Worm (Caenorhabditis elegans): ENCODE results near the gene M04G7.5.

Gene M04G7.5

ce11 chrIV:438384-438783, 16.5 kb upstream of the M04G7.5 start:
- TF ChIP-seq attf-6 (GFP tag; IDR thresholded peaks at IDR 0.05): no peak
- no peak for TF ChIP-seq snpc-4 (GFP tag; optimal IDR thresholded peaks at IDR 0.05)
- TF ChIP-seq snpc-4 (tag; optimal IDR thresholded peaks at IDR 0.05): no peak
- no peak for TF ChIP-seq madf-3 (GFP tag; IDR thresholded peaks at IDR 0.05)
- no peak for TF ChIP-seq hlh-26 (GFP tag; conservative IDR thresholded peaks at IDR 0.05)
- no peak for TF ChIP-seq T07F8.4 (tag; optimal IDR thresholded peaks at IDR 0.05)
- TF ChIP-seq D2030.7 (GFP tag; IDR thresholded peaks at IDR 0.05): no peak
- no peak for TF ChIP-seq egrh-3 (GFP tag; IDR thresholded peaks at IDR 0.05)
- TF ChIP-seq somi-1 (GFP tag; optimal IDR thresholded peaks at IDR 0.05): no peak
- TF ChIP-seq ccch-3 (GFP tag; optimal IDR thresholded peaks at IDR 0.05): no peak

- peak; percentile 58 for TF ChIP-seq pha-4 (tag; optimal IDR thresholded peaks at IDR 0.05)
- TF ChIP-seq ama-1 (optimal IDR thresholded peaks at IDR 0.05): no peak
- no peak for TF ChIP-seq ama-1 (GFP tag; optimal IDR thresholded peaks at IDR 0.05)
- TF ChIP-seq zfh-2 (GFP tag; conservative IDR thresholded peaks at IDR 0.05): no peak
- no peak for TF ChIP-seq let-526 (GFP tag; IDR thresholded peaks at IDR 0.05)
- peak; percentile 83 for TF ChIP-seq nhr-80 (tag; optimal IDR thresholded peaks at IDR 0.05)
- TF ChIP-seq rcor-1 (GFP tag; IDR thresholded peaks at IDR 0.05): no peak
- TF ChIP-seq F57A8.1 (GFP tag; optimal IDR thresholded peaks at IDR 0.05): no peak
- TF ChIP-seq hmg-1.2 (GFP tag; IDR thresholded peaks at IDR 0.05): no peak
- TF ChIP-seq tbp1 (GFP tag; optimal IDR thresholded peaks at IDR 0.05): no peak
- no peak for TF ChIP-seq sea-2 (GFP tag; IDR thresholded peaks at IDR 0.05)
- TF ChIP-seq C06A6.2 (GFP tag; conservative IDR thresholded peaks at IDR 0.05): no peak
- no peak for TF ChIP-seq attf-6 (GFP tag; IDR thresholded peaks at IDR 0.05)
- TF ChIP-seq Y79H2A.3 (GFP tag; conservative IDR thresholded peaks at IDR 0.05): no peak
- no peak for TF ChIP-seq madf-6 (GFP tag; IDR thresholded peaks at IDR 0.05)
- no peak for TF ChIP-seq ztf-6 (GFP tag; IDR thresholded peaks at IDR 0.05)
These were observed 14.4 kb upstream of the M04G7.5 start, which contains the start of gene hum-8 for ce11 chrIV:440509-440908. hum-8 (minus strand) TSS chrIV:440554.

ce11 chrIV:443622-444021, 11.3 kb upstream of the M04G7.5 start, which contains the start of gene mrpl-55:
mrpl-55 (plus strand) TSS chrIV:443985.
- no peak for TF ChIP-seq F57A8.1 (GFP tag; optimal IDR thresholded peaks at IDR 0.05)
- no peak for TF ChIP-seq lag-1 (GFP tag; IDR thresholded peaks at IDR 0.05)
- no peak for TF ChIP-seq cebp-1 (GFP tag; IDR thresholded peaks at IDR 0.05)
- TF ChIP-seq cebp-1 (tag; optimal IDR thresholded peaks at IDR 0.05): peak; percentile 59
- no peak for TF ChIP-seq rcor-1 (GFP tag; IDR thresholded peaks at IDR 0.05)
- no peak for TF ChIP-seq bed-2 (GFP tag; IDR thresholded peaks at IDR 0.05)
- 0 out of 2 replicates have a peak, but pooled peaks have one; percentile 8 for TF ChIP-seq aptf-2 (GFP tag; conservative IDR thresholded peaks at IDR 0.05)
- no peak for TF ChIP-seq F49E8.2 (tag; optimal IDR thresholded peaks at IDR 0.05; ENCODE audit: insufficient read depth)
- no peak for TF ChIP-seq egl-44 (GFP tag; IDR thresholded peaks at IDR 0.05)
- TF ChIP-seq F55B11.4 (tag; optimal IDR thresholded peaks at IDR 0.05; ENCODE audit: borderline replicate concordance, insufficient read depth): no peak
- TF ChIP-seq tbp1 (GFP tag; optimal IDR thresholded peaks at IDR 0.05): peak; percentile 50
- no peak for TF ChIP-seq mel-28 (tag; optimal IDR thresholded peaks at IDR 0.05; ENCODE audit: borderline replicate concordance)
- peak; percentile 55 for TF ChIP-seq ZK185.1 (tag; optimal IDR thresholded peaks at IDR 0.05; ENCODE audit: poor library complexity, severe bottlenecking)
- no peak for TF ChIP-seq unc-62 (GFP tag; optimal IDR thresholded peaks at IDR 0.05)
- TF ChIP-seq attf-5 (GFP tag; optimal IDR thresholded peaks at IDR 0.05): peak; percentile 79
- no peak for TF ChIP-seq hrde-1 (tag; optimal IDR thresholded peaks at IDR 0.05; ENCODE audit: borderline replicate concordance)
- no peak for TF ChIP-seq mxl-1 (tag; optimal IDR thresholded peaks at IDR 0.05)
- peak; percentile 73 for TF ChIP-seq D2030.7 (GFP tag; IDR thresholded peaks at IDR 0.05)
- TF ChIP-seq somi-1 (GFP tag; optimal IDR thresholded peaks at IDR 0.05): no peak
- TF ChIP-seq unc-130 (GFP tag; optimal IDR thresholded peaks at IDR 0.05): peak; percentile 18
- TF ChIP-seq hmg-20 (GFP tag; IDR thresholded peaks at IDR 0.05): no peak
- no peak for TF ChIP-seq lin-26 (GFP tag; IDR thresholded peaks at IDR 0.05)
- TF ChIP-seq K12H6.12 (tag; optimal IDR thresholded peaks at IDR 0.05): peak; percentile 29
- TF ChIP-seq F52B5.7 (tag; optimal IDR thresholded peaks at IDR 0.05): no peak
- peak; percentile 52 for TF ChIP-seq ceh-27 (GFP tag; optimal IDR thresholded peaks at IDR 0.05)
- no peak for TF ChIP-seq fkh-3 (tag; optimal IDR thresholded peaks at IDR 0.05)
- no peak for TF ChIP-seq ceh-58 (GFP tag; IDR thresholded peaks at IDR 0.05)
